Fruit fly (Drosophila melanogaster) whole organism: ENCODE results near the gene Vps4.

Experiments used
- CG8478 ChIP-seq: fragments of >200 bp; optimal IDR thresholded peaks from 2 replicates; lab custom pipeline; 2018; ENCODE audit warnings: inconsistent platforms
- Dll ChIP-seq: fragments of >200 bp; optimal IDR thresholded peaks from 2 replicates; lab custom pipeline; 2017
- EcR ChIP-seq, 2 experiments: fragments of >200 bp; optimal IDR thresholded peaks; 2 replicates each; lab custom pipeline; 2017; ENCODE audit warnings: missing biosample characterization in 2 of 2, missing genetic modification characterization in 2 of 2, missing genetic modification reagents in 2 of 2
- pan ChIP-seq: fragments of >200 bp; optimal IDR thresholded peaks from 2 replicates; lab custom pipeline; 2017
- psq ChIP-seq: fragments of >200 bp; optimal IDR thresholded peaks from 2 replicates; lab custom pipeline; 2017
- usp ChIP-seq: fragments of >200 bp; optimal IDR thresholded peaks from 2 replicates; lab custom pipeline; 2017; ENCODE audit warnings: missing biosample characterization, missing genetic modification characterization, mixed read lengths

Gene Vps4

DNA sequence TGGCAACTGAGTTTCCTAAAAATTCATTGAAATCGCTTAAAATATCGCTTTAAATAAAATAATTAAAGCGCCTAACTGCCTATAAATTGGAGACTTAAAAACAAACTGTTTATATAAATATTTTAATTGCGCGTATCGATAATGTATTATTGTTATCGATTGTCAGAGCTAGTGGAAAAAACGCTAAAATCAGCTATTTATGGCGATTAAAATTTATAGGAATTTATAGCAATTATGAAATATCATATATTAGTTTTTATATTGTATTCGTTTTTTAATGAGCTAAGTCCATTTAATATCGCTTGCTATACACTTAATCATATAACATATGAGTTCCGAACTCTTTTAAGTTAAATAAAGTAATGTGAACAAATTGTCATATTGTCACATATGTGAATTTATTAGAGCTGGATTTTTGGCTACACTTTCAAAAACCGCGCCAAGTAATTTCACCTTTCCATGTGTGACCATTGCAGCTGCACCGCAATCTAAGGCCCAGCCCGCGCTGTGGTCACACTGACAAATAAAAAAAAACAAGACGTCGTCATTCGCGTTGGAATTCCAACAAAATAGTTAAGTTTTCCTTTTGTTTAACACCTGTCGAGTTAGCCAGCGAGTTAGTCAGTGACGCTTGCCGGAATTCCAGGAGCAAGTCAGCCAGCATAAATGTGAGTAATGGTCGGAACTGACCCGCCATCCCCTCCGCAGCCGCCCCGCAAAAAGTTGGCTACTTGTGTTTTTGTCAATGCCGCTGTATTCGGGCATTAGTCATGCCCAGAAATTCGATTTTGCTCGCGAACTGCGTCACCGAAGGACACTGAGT, at the start of gene Vps4, which contains the start of gene CG7772:
Vps4 (plus strand) TSS at position 509 of the 823 bp plus-strand sequence.
CG7772 (minus strand) TSS at position 78 of the 823 bp plus-strand sequence.
- TF ChIP-seq EcR (GFP tag; optimal IDR thresholded peaks at IDR 0.05; lab: Kevin White, UChicago), result no peak

DNA sequence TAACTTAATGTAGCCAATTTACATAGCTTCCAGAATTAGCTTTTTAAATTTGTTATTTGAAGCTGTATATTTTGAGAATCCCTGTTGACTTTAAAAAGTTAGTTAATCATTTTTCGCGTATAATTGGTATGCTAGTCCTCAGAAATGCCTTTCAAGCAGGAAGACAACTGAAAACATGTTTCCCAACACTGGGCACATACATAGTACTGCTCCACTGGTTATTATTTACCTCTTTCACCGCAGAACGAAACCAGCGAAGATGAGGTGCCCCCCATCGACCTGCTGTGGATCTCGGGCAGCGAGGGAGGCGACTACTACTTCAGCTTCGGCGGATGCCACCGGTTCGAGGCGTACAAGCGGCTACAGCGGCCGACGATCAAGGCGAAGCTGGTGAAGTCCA, 49.7 kb upstream of the Vps4 start:
- TF ChIP-seq usp (GFP tag; lab: Kevin White, UChicago) (no peak), pan (lab: Kevin White, UChicago) (no peak), Dll (lab: Kevin White, UChicago) (no peak), EcR (GFP tag; optimal IDR thresholded peaks at IDR 0.05; lab: Kevin White, UChicago) (no peak), psq (no peak)

DNA sequence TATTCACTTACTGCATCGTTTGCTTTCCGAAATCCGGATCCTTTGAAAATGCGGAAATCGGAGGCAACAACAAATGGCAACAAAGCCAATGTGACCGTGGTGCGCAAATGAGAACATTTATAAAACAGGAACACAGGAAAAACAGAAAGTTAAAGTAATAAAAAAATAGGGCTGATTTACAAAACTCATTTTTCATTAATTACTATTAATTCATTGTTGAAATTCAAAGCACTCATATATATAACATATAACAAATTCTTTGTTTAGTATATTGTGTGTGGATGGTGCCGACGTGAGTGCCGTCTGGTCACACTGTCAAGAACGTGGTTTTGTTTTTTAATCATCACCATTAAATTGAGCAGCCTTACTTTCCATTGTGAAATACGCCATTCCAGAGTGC, 46.8 kb upstream of the Vps4 start, which contains the start of the genes Arp8 and CG6769:
Arp8 (minus strand) TSS at position 90 of the 400 bp plus-strand sequence.
CG6769 (plus strand) TSS at position 292 of the 400 bp plus-strand sequence.
- TF ChIP-seq Dll (lab: Kevin White, UChicago) (no peak), pan (lab: Kevin White, UChicago) (no peak), EcR (GFP tag; optimal IDR thresholded peaks at IDR 0.05; lab: Kevin White, UChicago) (no peak), psq (no peak), usp (GFP tag; lab: Kevin White, UChicago) (no peak)

DNA sequence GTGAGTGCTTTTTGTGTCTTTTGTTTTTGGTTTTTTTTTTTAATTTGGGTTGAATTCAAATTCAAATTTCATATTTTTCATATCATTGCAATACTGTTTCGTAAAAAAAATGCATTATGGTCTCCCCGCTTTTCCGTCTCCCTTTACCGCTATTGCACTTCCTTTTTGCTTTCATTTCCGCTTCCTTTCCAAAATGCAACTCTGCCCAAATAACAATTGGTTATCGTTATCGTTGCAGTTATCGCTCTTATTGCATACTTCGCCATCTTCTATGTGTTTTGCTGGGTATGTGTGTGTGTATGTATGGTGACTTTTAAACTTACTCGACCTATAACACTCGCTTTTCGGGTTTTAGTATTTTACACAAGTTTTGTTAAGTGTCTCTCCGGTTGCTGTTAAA, 42.4 kb upstream of the Vps4 start:
- no peak for TF ChIP-seq usp (GFP tag; lab: Kevin White, UChicago)
- TF ChIP-seq psq, result no peak
- TF ChIP-seq pan (lab: Kevin White, UChicago), result no peak

DNA sequence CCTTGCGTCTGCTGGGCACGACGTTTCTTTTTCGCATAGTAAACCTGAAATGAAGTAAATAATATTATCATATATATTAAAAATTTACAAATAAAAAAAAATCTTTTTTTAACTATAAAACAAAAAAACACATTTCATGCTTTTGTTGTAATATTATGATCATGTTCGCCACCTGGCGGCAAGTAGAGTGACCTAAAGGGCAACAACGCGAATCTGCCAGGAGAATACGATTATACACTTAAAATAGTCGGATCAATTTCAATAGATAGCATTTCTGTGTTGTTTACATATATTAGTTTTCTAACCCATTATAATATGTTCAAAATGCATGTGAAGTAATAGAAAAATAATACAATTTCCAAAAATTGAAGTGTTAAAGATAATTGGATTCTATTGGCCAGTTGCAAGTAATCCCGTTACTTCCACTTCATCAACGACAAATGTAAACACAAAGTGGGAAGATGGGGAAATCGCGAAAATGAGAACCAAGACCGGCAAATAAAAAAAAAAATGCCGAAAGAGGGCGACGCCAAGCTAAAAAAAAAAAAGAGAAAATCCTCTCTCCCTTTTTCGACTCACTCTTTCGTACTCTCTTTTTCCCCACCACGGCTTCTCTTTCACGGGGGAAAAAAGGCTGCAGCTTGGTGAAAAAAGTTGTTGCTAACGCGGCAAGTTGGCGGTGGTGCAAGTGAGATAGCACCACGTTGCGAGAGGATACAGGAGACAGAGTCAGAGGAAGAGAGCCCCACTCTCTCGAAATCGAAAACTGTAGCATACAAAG, 36.7 kb upstream of the Vps4 start:
- TF ChIP-seq CG8478 (lab: Kevin White, UChicago) (no peak), pan (lab: Kevin White, UChicago) (no peak), Dll (lab: Kevin White, UChicago) (no peak), psq (no peak), usp (GFP tag; lab: Kevin White, UChicago) (no peak), EcR (GFP tag; optimal IDR thresholded peaks at IDR 0.05; lab: Kevin White, UChicago) (no peak)

DNA sequence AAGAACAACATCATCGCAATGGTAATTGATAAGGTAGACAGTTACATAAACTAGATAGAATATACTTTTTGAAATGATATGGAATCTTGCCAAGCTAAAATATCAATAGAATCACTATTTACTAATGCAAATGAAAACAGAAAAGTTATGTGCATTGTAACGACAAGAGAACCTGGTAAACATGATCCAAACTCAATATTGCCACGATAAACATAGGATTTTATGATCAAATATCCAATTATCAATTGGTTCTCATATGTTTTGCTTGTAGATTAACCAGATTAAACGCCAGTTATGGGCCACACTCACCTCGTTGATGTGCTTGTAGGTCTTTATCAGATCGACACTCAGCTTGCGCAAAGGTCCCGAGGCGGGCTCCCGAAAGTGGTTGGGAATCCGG, 35.2 kb upstream of the Vps4 start:
- TF ChIP-seq Dll (lab: Kevin White, UChicago) (no peak), pan (lab: Kevin White, UChicago) (no peak), EcR (GFP tag; optimal IDR thresholded peaks at IDR 0.05; lab: Kevin White, UChicago) (no peak), CG8478 (lab: Kevin White, UChicago) (no peak), psq (no peak), usp (GFP tag; lab: Kevin White, UChicago) (no peak)

DNA sequence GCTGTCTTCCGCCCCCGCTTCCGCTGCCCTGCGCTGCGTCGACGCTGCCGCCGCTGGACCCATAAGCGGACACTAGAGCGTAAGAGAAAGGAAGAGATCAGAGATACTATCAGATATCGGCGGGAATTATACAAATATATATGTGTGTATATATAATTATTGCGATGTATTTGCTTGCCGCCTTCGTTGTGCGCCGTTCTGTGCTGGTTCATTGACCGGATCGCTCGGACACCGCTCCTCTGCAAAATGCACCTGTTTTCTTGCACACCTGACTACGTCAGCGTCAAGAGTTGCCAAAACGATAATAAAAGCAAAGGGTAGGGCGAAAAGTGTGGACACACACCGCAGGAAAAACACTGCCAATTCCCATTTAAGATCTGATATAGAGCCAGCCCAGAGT, 34.2 kb upstream of the Vps4 start:
- TF ChIP-seq psq (no peak), EcR (GFP tag; optimal IDR thresholded peaks at IDR 0.05; lab: Kevin White, UChicago) (peak in 1 of 2 experiments; percentile 55)

DNA sequence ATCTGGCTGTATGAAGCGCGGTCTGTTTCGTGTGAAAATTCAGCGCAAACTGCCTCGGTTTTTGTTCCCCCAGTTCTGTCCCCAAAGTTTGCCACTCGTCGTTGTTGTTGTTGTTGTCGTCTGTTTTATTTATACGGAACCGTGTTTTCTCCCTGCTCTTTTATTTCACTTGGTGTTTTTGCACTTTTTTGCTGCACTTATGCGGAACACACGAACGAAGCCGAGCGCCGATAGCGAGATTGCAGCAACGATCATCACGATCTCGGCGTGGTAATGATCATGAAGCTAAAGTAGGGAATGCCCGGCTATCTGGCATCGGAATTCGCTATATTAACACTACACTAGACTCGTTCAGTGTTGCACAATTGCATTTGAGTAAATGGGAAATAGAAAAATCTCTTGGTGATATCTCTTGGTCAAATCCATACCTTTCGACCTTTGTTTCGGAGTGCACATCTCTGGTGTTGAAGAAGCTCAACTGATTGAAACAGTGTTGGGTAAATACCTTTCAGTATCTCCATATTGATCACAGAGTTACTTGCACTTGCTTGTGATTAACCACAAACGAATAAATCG, 32.4 kb upstream of the Vps4 start:
- TF ChIP-seq CG8478 (lab: Kevin White, UChicago), result no peak
- TF ChIP-seq pan (lab: Kevin White, UChicago), result peak; percentile 54

DNA sequence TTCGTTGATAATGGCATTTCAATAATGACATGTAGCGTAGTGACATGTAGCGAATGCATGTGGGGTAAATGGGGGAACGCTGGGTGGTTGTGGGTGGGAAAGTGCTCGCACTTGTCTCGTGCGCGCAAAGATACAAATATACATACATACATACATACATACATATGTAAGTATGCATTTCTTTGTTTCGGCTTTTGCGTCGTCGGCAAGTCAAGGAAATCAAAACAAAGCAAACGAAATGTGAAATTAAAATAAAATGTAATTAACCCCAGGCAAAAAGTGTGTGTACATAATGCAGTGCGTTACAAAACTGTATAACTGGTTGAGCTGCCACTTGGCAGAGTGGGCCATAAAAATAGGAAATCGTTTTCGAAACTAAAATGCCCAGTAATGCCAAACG, 31.8 kb upstream of the Vps4 start:
- TF ChIP-seq EcR (GFP tag; optimal IDR thresholded peaks at IDR 0.05; lab: Kevin White, UChicago), result no peak
- TF ChIP-seq CG8478 (lab: Kevin White, UChicago), result no peak
- no peak for TF ChIP-seq usp (GFP tag; lab: Kevin White, UChicago)
- TF ChIP-seq pan (lab: Kevin White, UChicago), result no peak
- TF ChIP-seq Dll (lab: Kevin White, UChicago), result no peak
- TF ChIP-seq psq, result no peak

DNA sequence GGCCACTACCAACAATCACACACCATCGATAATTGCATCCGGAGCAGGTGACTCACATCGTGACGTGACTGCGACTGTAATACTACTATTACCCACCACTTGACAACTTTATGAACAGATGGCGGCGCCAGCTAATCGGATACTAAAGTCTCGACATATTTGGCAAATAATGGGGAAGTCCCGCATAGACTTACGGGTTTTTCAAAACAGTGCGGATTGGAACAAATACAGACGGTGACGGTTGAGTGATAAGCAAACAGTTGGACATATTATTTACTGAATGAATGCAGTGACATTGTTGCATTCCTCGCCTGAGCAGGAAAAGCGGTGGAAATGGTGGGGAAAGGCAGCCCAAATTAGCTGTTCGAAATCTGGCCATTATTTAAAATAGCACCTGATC, 31.0 kb upstream of the Vps4 start:
- no peak for TF ChIP-seq CG8478 (lab: Kevin White, UChicago)
- TF ChIP-seq EcR (GFP tag; optimal IDR thresholded peaks at IDR 0.05; lab: Kevin White, UChicago), result no peak
- no peak for TF ChIP-seq Dll (lab: Kevin White, UChicago)
- no peak for TF ChIP-seq psq
- TF ChIP-seq usp (GFP tag; lab: Kevin White, UChicago), result no peak
- no peak for TF ChIP-seq pan (lab: Kevin White, UChicago)

DNA sequence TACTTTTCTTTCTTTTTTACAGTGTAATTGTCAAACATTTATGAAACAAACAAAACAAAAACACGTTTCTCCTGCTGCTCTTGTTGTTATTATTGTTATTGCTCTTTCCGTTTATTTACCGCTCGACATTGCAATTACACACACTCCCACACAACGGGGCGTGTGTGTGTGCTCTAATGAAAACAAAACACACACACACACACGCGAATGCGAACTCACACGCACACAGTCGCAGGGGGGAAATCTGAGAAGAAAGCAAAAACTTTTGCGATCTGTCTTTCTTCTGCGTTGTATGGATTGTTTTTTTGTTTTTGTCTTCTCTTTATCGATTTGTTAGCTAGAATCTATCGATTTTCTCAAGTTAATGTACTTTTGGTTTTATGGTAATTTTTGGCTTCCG, 29.5 kb upstream of the Vps4 start:
- TF ChIP-seq pan (lab: Kevin White, UChicago) (no peak), EcR (GFP tag; optimal IDR thresholded peaks at IDR 0.05; lab: Kevin White, UChicago) (no peak), Dll (lab: Kevin White, UChicago) (no peak), psq (no peak), CG8478 (lab: Kevin White, UChicago) (no peak), usp (GFP tag; lab: Kevin White, UChicago) (no peak)

DNA sequence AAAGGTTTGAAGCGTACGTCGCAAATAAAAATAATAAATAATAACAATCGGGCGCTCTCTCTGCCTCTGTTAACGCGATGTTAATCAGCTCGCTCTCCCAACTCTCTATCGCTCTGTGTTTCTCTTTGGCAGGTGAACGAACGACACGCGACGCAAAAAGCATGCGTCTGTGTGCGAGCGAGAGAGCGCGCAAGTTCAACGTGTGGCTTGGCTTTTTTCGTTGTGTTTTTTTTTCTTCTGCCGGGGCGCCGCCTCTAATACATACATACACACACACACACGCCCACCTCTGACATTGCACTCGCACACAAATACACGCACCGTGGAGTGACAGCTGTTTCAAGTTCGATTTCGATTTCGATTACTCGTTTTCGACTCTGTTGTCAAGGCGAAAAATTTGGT, 28.9 kb upstream of the Vps4 start:
- TF ChIP-seq usp (GFP tag; lab: Kevin White, UChicago) (no peak), pan (lab: Kevin White, UChicago) (no peak), CG8478 (lab: Kevin White, UChicago) (no peak), Dll (lab: Kevin White, UChicago) (peak; percentile 51), psq (no peak), EcR (GFP tag; optimal IDR thresholded peaks at IDR 0.05; lab: Kevin White, UChicago) (peak; percentile 65 to 89)
